Worm (Caenorhabditis elegans): ENCODE measurements around the gene F10G7.9.

F10G7.9 gene

DNA sequence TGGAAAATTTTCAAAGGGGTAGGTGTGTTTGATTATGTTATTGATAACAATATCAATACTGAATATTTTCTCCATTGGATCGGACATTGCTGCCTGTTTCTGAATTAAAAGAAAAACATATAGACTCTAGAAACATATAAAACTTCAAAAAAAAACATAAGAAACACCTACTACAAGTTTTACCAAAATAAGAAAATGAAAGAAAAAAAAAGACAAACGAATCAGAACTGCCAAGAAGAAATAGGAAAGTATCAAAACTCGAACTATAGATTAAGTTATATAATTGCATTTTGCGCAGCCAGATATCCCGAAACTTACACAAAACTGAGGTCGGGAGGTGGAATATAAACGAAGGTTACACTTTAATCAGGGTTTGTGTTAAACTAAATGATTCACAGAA lies 40.9 kb downstream of the F10G7.9 start, which contains the start of gene T05A7.11:
TSS of gene T05A7.11 (minus strand) at position 101 of the 400 bp plus-strand sequence.
- no peak for TF ChIP-seq efl-1 (optimal IDR thresholded peaks at IDR 0.05)
- TF ChIP-seq efl-1 (GFP tag; optimal IDR thresholded peaks at IDR 0.05 in 1 of 2), result peak in 1 of 2 experiments; percentile 68
- no peak for TF ChIP-seq snu-23 (GFP tag; optimal IDR thresholded peaks at IDR 0.05)
- no peak for TF ChIP-seq nhr-76 (tag; optimal IDR thresholded peaks at IDR 0.05)
- no peak for TF ChIP-seq nhr-237 (tag; optimal IDR thresholded peaks at IDR 0.05)

DNA sequence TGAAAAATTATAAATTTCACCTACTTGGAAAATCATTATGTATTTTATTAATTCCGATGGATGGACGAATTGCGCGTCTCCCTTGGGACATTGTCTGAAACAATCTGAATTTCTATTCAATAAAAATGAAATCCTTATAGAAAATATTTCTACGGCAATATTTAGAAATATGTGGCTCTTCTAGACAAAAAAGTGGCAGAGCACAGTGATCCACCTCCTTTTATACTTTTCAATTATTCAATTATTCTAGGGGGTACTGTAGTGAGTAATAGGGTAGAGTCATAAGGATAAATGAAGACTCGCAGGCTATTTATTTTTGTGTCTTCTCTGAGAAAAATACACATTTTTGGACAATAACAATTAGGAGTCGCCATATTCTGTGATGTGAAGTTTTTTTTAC lies 43.1 kb downstream of the F10G7.9 start, which contains the start of gene T05A7.12:
TSS of gene T05A7.12 (minus strand) at position 101 of the 400 bp plus-strand sequence.
- TF ChIP-seq ceh-8 (GFP tag; optimal IDR thresholded peaks at IDR 0.05) (peak; percentile 56), hlh-17 (GFP tag; optimal IDR thresholded peaks at IDR 0.05; ENCODE audit: borderline replicate concordance) (no peak)

DNA sequence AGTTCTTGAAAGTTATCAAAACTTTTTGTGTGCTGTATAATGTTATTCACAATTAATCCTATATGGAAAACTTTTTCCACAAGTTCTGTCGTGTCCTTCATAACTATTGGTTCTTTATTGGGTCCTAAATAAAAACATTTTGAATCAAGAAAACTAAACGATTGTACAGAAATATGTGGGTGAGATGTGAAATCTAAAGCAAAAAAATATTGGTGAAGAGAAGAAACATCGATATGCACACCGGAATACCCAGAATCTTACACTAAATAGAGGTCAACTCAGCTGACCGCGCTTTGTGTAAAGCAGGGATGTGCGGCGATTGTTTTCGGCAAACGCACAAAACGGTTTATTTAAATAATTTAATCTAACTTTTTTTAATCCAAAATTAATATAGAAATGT lies 45.0 kb downstream of the F10G7.9 start, which contains the start of gene T05A7.13:
TSS of gene T05A7.13 (minus strand) at position 101 of the 400 bp plus-strand sequence.
- TF ChIP-seq rnt-1 (tag; optimal IDR thresholded peaks at IDR 0.05) (no peak), ces-1 (GFP tag; optimal IDR thresholded peaks at IDR 0.05) (no peak), nhr-90 (tag; optimal IDR thresholded peaks at IDR 0.05; ENCODE audit: poor library complexity) (no peak), ama-1 (optimal IDR thresholded peaks at IDR 0.05) (no peak), lin-13 (GFP tag; optimal IDR thresholded peaks at IDR 0.05) (no peak)

DNA sequence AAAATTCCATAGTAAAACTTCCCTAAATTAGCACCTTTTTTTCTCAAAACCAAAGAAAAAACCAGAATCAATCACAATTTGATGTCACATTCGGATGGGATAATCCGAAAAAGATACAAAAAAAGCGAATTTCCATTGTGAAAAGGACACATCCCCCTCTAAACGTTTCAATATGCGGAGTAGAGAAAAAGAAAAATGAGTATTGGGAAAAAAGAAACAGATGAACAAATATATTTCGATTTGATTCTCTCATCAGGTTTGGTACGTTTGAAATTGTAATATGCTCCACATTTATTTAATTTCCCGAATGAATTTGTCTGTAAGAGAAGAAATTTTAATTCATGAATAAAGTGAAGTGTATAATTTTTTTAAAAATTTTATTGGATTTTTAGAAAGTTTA lies 48.0 kb downstream of the F10G7.9 start:
- TF ChIP-seq dpl-1 (GFP tag; optimal IDR thresholded peaks at IDR 0.05) (no peak), fkh-4 (tag; optimal IDR thresholded peaks at IDR 0.05; ENCODE audit: borderline replicate concordance) (peak; percentile 67), dsc-1 (tag; optimal IDR thresholded peaks at IDR 0.05) (peak; percentile 91)

DNA sequence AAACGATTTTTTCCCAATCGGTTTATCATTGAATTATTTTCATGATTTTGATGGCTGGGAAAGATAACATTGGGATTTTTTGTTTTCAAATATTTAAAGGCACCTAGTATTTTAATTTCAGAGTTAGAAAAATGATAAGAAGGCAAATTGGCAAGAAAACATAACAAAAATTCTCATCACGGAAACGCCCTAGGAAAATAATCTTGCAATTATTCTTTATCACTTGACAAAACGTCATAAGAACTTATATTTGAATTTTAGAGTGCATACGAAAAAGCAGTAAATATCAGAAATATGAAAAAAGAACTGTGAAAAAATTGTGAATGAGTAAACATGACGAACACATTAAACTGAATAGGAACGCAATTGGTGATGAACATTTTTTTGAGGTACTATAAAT lies 48.9 kb downstream of the F10G7.9 start:
- TF ChIP-seq efl-1 (optimal IDR thresholded peaks at IDR 0.05) (no peak), efl-1 (GFP tag; optimal IDR thresholded peaks at IDR 0.05 in 1 of 2) (peak in 1 of 2 experiments; percentile 2), fos-1 (tag; optimal IDR thresholded peaks at IDR 0.05) (no peak), nhr-12 (tag; optimal IDR thresholded peaks at IDR 0.05) (no peak), elt-2 (tag; optimal IDR thresholded peaks at IDR 0.05) (peak; percentile 80), lin-35 (GFP tag; optimal IDR thresholded peaks at IDR 0.05) (no peak), zip-4 (GFP tag; optimal IDR thresholded peaks at IDR 0.05) (no peak), snu-23 (GFP tag; optimal IDR thresholded peaks at IDR 0.05) (no peak), nhr-19 (GFP tag; conservative IDR thresholded peaks at IDR 0.05) (no peak), jun-1 (tag; optimal IDR thresholded peaks at IDR 0.05) (no peak), fkh-4 (tag; optimal IDR thresholded peaks at IDR 0.05; ENCODE audit: borderline replicate concordance) (no peak), efl-3 (GFP tag; optimal IDR thresholded peaks at IDR 0.05) (no peak), blmp-1 (tag; optimal IDR thresholded peaks at IDR 0.05) (no peak), nhr-90 (tag; optimal IDR thresholded peaks at IDR 0.05; ENCODE audit: poor library complexity) (no peak), sptf-1 (tag; optimal IDR thresholded peaks at IDR 0.05) (no peak)

DNA sequence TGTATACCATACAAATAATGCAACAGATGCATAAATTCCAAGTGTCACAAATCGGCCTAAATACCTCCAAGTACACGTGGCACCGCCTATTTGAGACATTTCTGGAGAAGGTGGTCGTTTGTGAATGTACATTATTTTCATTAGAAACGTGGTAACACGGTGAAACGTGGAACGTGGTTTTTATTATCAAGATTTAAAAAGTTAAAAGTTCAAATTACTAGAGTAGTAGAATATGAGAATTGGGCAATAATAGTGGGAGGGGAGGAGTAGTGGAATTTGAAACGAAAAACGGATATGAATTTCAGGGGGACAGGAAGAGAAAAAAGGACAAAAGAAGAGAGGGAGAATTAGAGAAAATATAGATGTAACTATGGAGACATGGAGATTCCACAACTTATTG lies 50.5 kb downstream of the F10G7.9 start, which contains the start of gene fut-6:
TSS of gene fut-6 (minus strand) at position 101 of the 400 bp plus-strand sequence.
- TF ChIP-seq efl-1 (optimal IDR thresholded peaks at IDR 0.05) (no peak), efl-1 (GFP tag; optimal IDR thresholded peaks at IDR 0.05 in 1 of 2) (no peak), unc-130 (tag; optimal IDR thresholded peaks at IDR 0.05) (no peak), aha-1 (tag; optimal IDR thresholded peaks at IDR 0.05) (no peak), ceh-82 (tag; optimal IDR thresholded peaks at IDR 0.05) (no peak), nhr-19 (GFP tag; conservative IDR thresholded peaks at IDR 0.05) (no peak), unc-98 (GFP tag; IDR thresholded peaks at IDR 0.05) (no peak)
